Fruit fly (Drosophila melanogaster) whole organism, adult: Measurements from ENCODE around the gene SclB.

Experiments used
- CG11617 ChIP-seq: fragments of 200-800 bp; sonication (Bioruptor generic); optimal IDR thresholded peaks from 2 replicates; lab custom pipeline; 2017; ENCODE audit warnings: mild to moderate bottlenecking, missing biosample characterization, missing genetic modification reagents, missing genetic modification characterization
- CG12768 ChIP-seq: fragments of 200-800 bp; sonication (Bioruptor generic); optimal IDR thresholded peaks from 2 replicates; lab custom pipeline; 2017; ENCODE audit warnings: missing biosample characterization, missing genetic modification characterization, mild to moderate bottlenecking, moderate library complexity, missing genetic modification reagents
- CG14711 ChIP-seq: fragments of 200-800 bp; sonication (Bioruptor generic); optimal IDR thresholded peaks from 2 replicates; lab custom pipeline; 2018; ENCODE audit warnings: missing biosample characterization, mild to moderate bottlenecking, missing genetic modification characterization, moderate library complexity
- CG1620 ChIP-seq: fragments of 200-800 bp; sonication (Bioruptor generic); optimal IDR thresholded peaks from 2 replicates; lab custom pipeline; 2016; ENCODE audit warnings: missing biosample characterization, missing genetic modification characterization
- CG33017 ChIP-seq: fragments of 200-800 bp; sonication (Bioruptor generic); optimal IDR thresholded peaks from 2 replicates; lab custom pipeline; 2018; ENCODE audit warnings: missing biosample characterization, mild to moderate bottlenecking, missing genetic modification characterization, moderate library complexity
- CG5204 ChIP-seq: fragments of 200-800 bp; sonication (Bioruptor generic); optimal IDR thresholded peaks from 2 replicates; lab custom pipeline; 2016; ENCODE audit warnings: missing biosample characterization, missing genetic modification characterization
- CG7045 ChIP-seq: fragments of 200-800 bp; sonication (Bioruptor generic); optimal IDR thresholded peaks from 2 replicates; lab custom pipeline; 2017; ENCODE audit warnings: missing biosample characterization, mild to moderate bottlenecking, missing genetic modification characterization
- CG7101 ChIP-seq: fragments of 200-800 bp; sonication (Bioruptor generic); optimal IDR thresholded peaks from 2 replicates; lab custom pipeline; 2018; ENCODE audit warnings: missing biosample characterization, mild to moderate bottlenecking, missing genetic modification characterization, moderate library complexity
- Clk ChIP-seq: fragments of 200-800 bp; sonication (Bioruptor generic); optimal IDR thresholded peaks from 2 replicates; lab custom pipeline; 2017; ENCODE audit warnings: missing biosample characterization, missing genetic modification characterization
- Crg-1 ChIP-seq: fragments of 200-800 bp; sonication (Bioruptor generic); optimal IDR thresholded peaks from 2 replicates; lab custom pipeline; 2016; ENCODE audit warnings: missing biosample characterization, missing genetic modification characterization
- Hr96 ChIP-seq: fragments of 200-800 bp; sonication (Bioruptor generic); optimal IDR thresholded peaks from 2 replicates; lab custom pipeline; 2016; ENCODE audit warnings: missing biosample characterization, missing genetic modification characterization
- Mnt ChIP-seq: fragments of 200-800 bp; sonication (Bioruptor generic); optimal IDR thresholded peaks from 2 replicates; lab custom pipeline; 2016; ENCODE audit warnings: missing biosample characterization, mild to moderate bottlenecking, missing genetic modification characterization
- bab1 ChIP-seq: fragments of 200-800 bp; sonication (Bioruptor generic); optimal IDR thresholded peaks from 3 replicates; lab custom pipeline; 2019; ENCODE audit warnings: missing biosample characterization, mild to moderate bottlenecking, missing genetic modification characterization, moderate library complexity
- cic ChIP-seq: fragments of 200-800 bp; sonication (Bioruptor generic); optimal IDR thresholded peaks from 2 replicates; lab custom pipeline; 2017; ENCODE audit warnings: missing biosample characterization, mild to moderate bottlenecking, missing genetic modification characterization, moderate library complexity
- cnc ChIP-seq, 2 experiments: fragments of >200 bp; optimal IDR thresholded peaks; 2 replicates each; lab custom pipeline; 2017
- kay ChIP-seq: fragments of 200-800 bp; sonication (Bioruptor generic); peaks from one replicate; lab custom pipeline; 2016; ENCODE audit warnings: missing biosample characterization, missing genetic modification characterization, borderline replicate concordance
- ovo ChIP-seq: fragments of 200-800 bp; sonication (Bioruptor generic); optimal IDR thresholded peaks from 2 replicates; lab custom pipeline; 2016; ENCODE audit warnings: missing biosample characterization, missing genetic modification characterization
- pad ChIP-seq: fragments of 200-800 bp; sonication (Bioruptor generic); optimal IDR thresholded peaks from 3 replicates; lab custom pipeline; 2017; ENCODE audit warnings: missing biosample characterization, missing genetic modification characterization, mild to moderate bottlenecking, moderate library complexity, missing genetic modification reagents
- tj ChIP-seq: fragments of 200-800 bp; sonication (Bioruptor generic); optimal IDR thresholded peaks from 3 replicates; lab custom pipeline; 2017; ENCODE audit warnings: missing biosample characterization, mild to moderate bottlenecking, missing genetic modification characterization, moderate library complexity
- toe ChIP-seq: fragments of 200-800 bp; sonication (Bioruptor generic); optimal IDR thresholded peaks from 2 replicates; lab custom pipeline; 2016; ENCODE audit warnings: missing biosample characterization, missing genetic modification characterization

The SclB gene

dm6 chr2L:16798705-16799104 is 39.1 kb upstream of the SclB start, which contains the start of gene Ugt37D1:
Gene Ugt37D1 (plus strand): TSS chr2L:16799025.
- TF ChIP-seq cic (GFP tag; lab: Kevin White, UChicago): no peak
- peak; percentile 90 for TF ChIP-seq kay
- TF ChIP-seq cnc (optimal IDR thresholded peaks at IDR 0.05; lab: Kevin White, UChicago): peak in 1 of 2 experiments; percentile 42
- peak; percentile 7 for TF ChIP-seq Mnt
- peak; percentile 11 for TF ChIP-seq CG7045 (GFP tag; lab: Kevin White, UChicago)
- TF ChIP-seq CG33017 (tag; lab: Kevin White, UChicago): peak; percentile 33
- TF ChIP-seq pad: no peak
- TF ChIP-seq Clk (GFP tag; lab: Kevin White, UChicago): no peak

DNA sequence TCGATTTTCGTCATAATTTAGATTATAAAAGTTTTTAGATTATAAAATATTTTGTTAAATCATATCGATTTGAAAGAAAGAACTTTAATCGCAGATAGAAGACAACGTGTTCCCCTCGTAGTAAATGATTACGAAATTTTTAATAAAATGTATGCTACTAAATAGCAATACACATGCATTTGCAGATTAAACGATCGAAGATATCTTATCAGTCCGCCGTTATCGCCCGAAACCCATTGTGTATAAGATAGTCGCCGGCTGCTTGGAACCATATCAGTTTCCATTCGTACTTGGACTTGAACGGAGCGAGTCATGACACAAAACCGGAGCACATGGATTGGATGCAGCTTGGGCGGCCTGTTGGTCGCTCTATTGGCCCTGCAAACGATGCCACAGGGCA is 38.3 kb upstream of the SclB start:
- TF ChIP-seq Mnt (peak; percentile 9), CG33017 (tag; lab: Kevin White, UChicago) (no peak)

DNA sequence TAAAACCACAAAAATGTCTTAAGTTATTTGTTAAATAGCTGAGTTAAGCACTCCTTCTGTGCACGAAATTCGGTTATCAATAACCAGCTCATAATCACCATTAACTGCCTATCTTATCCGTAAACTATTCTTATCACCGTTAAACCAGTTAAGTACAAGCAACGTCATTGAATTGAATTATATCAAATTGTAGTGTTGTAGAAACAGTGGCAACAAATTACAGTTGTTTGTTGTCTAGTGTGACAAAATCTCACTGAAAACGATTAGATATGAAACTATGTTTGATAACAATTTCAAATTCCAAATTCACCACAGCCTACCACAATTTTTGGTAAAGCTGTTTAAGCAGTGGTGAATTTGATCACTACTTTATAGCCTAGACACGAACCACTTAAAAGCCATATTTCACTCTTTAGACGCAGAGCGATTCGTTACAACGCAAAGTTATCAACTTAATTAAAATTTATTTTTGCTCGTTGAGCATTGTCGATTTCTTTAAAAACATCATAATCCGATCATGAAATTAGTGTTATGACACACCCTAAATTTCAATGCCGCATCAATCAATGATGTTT is 36.1 kb upstream of the SclB start:
- peak; percentile 42 for TF ChIP-seq kay
- no peak for TF ChIP-seq Clk (GFP tag; lab: Kevin White, UChicago)
- TF ChIP-seq Mnt: no peak

dm6 chr2L:16803638-16804037 is 34.1 kb upstream of the SclB start:
- TF ChIP-seq CG11617 (no peak), CG33017 (tag; lab: Kevin White, UChicago) (no peak), bab1 (GFP tag; lab: Kevin White, UChicago) (no peak), pad (no peak), cnc (optimal IDR thresholded peaks at IDR 0.05; lab: Kevin White, UChicago) (no peak), cic (GFP tag; lab: Kevin White, UChicago) (no peak), Mnt (no peak), CG7101 (tag; lab: Kevin White, UChicago) (no peak), Crg-1 (GFP tag; lab: Kevin White, UChicago) (no peak), CG14711 (no peak), CG5204 (no peak), toe (GFP tag; lab: Kevin White, UChicago) (no peak), CG12768 (no peak), tj (GFP tag; lab: Kevin White, UChicago) (no peak), CG7045 (GFP tag; lab: Kevin White, UChicago) (no peak), kay (no peak), ovo (GFP tag; lab: Kevin White, UChicago) (no peak)

DNA sequence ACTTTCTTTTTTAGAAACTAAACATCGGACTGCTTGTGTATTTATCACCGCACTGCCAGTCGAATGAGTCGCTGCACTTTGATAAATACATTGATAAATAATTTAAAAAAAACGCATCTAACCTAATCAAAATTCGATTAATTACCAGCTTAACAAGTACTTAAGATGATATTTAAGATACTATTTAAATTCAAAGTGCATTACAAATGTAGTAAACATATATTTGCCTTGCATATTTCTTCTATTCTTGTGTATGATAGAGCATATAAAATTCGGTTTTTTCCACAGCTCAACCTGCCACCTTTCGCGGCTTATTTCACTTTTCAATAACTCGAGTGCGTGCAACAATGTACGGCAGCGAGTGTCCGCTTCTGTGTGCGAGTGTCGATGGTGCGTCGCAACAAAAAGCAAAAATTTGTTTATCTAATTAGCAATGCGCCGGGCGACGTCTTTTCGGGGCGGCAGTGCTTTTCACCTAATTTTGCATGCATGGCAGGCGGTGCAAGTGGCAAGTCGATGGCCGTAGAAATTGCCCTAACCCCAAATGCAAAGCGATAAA is 33.3 kb upstream of the SclB start, which contains the start of gene CG13272:
Gene CG13272, plus strand, starts transcription at position 509 of the 559 bp plus-strand sequence.
- TF ChIP-seq cnc (optimal IDR thresholded peaks at IDR 0.05; lab: Kevin White, UChicago) (no peak), Clk (GFP tag; lab: Kevin White, UChicago) (no peak), cic (GFP tag; lab: Kevin White, UChicago) (no peak), Crg-1 (GFP tag; lab: Kevin White, UChicago) (no peak)

dm6 chr2L:16808752-16809151 is 29.0 kb upstream of the SclB start:
- TF ChIP-seq CG5204 (no peak), CG7045 (GFP tag; lab: Kevin White, UChicago) (no peak)

DNA sequence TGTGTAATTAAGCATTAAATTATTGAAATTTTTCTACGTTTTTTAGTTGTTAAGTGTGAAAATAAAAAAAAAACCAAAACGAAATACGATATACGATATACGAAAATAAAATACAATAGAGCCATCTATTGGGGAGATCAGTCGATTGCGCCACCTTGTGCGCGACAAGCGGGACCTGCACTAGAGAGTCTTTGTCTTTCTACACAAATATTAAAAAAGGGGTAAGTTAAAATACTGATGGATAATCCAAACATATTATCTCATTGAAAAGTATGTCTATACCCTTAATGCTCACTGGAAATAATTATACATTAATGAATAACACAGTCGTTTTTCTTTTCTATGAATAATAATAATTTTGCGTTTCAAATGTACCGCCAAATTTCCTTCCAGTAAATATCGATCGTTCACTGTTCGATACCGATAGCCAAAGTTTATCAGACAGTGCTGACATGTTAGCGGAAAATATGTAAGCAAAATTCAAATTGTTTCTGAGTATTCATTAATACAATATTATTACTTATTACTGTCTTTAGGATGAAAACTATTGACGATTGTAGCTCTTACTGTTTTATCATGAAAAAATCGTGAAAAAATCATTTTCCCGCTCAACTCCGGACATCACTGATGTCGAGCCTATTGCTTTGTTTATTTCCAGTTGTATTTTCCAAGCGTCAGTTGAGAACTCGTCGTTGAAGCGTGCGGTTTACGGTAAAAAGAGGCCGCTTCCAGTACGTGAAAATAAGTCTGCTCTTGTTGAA is 21.6 kb upstream of the SclB start, which contains the start of gene mdy:
Gene mdy, plus strand, starts transcription at position 672 of the 761 bp plus-strand sequence.
- peak; percentile 27 for TF ChIP-seq CG14711
- peak; percentile 65 for TF ChIP-seq bab1 (GFP tag; lab: Kevin White, UChicago)
- TF ChIP-seq kay: peak; percentile 92
- peak; percentile 70 for TF ChIP-seq CG5204
- peak; percentile 79 for TF ChIP-seq Mnt
- peak; percentile 1 for TF ChIP-seq cic (GFP tag; lab: Kevin White, UChicago)
- no peak for TF ChIP-seq cnc (optimal IDR thresholded peaks at IDR 0.05; lab: Kevin White, UChicago)
- TF ChIP-seq CG11617: peak; percentile 27
- peak; percentile 13 for TF ChIP-seq CG33017 (tag; lab: Kevin White, UChicago)
- TF ChIP-seq CG1620 (GFP tag; lab: Kevin White, UChicago): peak; percentile 35
- peak; percentile 28 for TF ChIP-seq toe (GFP tag; lab: Kevin White, UChicago)
- TF ChIP-seq Clk (GFP tag; lab: Kevin White, UChicago): no peak
- no peak for TF ChIP-seq CG12768
- TF ChIP-seq CG7045 (GFP tag; lab: Kevin White, UChicago): no peak
- TF ChIP-seq Hr96 (GFP tag; lab: Kevin White, UChicago): peak; percentile 57
- no peak for TF ChIP-seq tj (GFP tag; lab: Kevin White, UChicago)
- peak; percentile 64 for TF ChIP-seq pad
- peak; percentile 25 for TF ChIP-seq ovo (GFP tag; lab: Kevin White, UChicago)
- TF ChIP-seq Crg-1 (GFP tag; lab: Kevin White, UChicago): no peak
- TF ChIP-seq CG7101 (tag; lab: Kevin White, UChicago): peak; percentile 13
